Worm (Caenorhabditis elegans) whole organism, late embryonic: ENCODE measurements around the gene Y43F4A.4.

Source experiments
- ceh-30 ChIP-seq: fragments of 150-350 bp; optimal IDR thresholded peaks from 2 replicates; lab custom pipeline; 2014; ENCODE audit warnings: missing biosample characterization, missing genetic modification characterization
- npax-4 ChIP-seq: sonication (generic microtip); optimal IDR thresholded peaks from 2 replicates; lab custom pipeline; 2016; ENCODE audit warnings: missing genetic modification characterization, missing compliant biosample characterization

ce11 chrIII:13222772-13223171 lies 22.6 kb upstream of the Y43F4A.4 start, which contains the start of gene Y43F4A.1:
- TF ChIP-seq ceh-30 (tag; lab: Kevin White, UChicago) (no peak), npax-4 (tag; lab: Kevin White, UChicago) (no peak)
